Worm (Caenorhabditis elegans) whole organism, early embryonic: Measurements from ENCODE around the gene srbc-10.

Source experiments
- ama-1 ChIP-seq: fragments of 150-350 bp; optimal IDR thresholded peaks from 2 replicates; lab custom pipeline; 2014
- tbx-37 ChIP-seq: fragments of 200-800 bp; sonication (Bioruptor generic); conservative IDR thresholded peaks from 2 replicates; pipeline ENCODE4 v1.3.6; 2022; ENCODE audit warnings: missing genetic modification reagents, missing genetic modification characterization, missing compliant biosample characterization

DNA sequence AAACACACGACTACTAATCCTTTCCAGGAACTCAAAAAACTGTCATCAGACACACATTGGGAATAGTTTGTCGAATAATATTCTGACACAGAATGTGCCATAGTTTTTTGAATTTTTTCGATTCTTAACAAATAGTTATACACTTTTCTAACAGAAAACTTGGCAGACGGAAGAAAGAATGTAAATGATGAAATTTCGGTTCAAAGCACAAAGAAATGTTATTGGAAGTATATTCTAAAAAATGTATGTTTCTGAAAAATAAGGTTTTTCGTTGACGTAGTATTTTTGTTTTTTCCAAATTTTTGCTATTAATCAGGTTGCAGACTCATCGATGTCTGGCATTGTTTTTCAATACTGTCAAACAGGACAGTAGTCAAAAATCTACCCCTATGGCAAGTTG, 31.9 kb downstream of the srbc-10 start, which contains the start of gene srh-92:
- TF ChIP-seq tbx-37 (GFP tag; lab: Robert Waterston, UW) (no peak), ama-1 (lab: Kevin White, UChicago) (no peak)
